Fruit fly (Drosophila melanogaster): ENCODE results near the gene CG14710.
A peak's percentile ranks its signal among the peaks of the same experiment; 100 is the strongest.

CG14710 gene

dm6 chr3R:11617363-11617762 lies 2.5 kb upstream of the CG14710 start (continued):
- TF ChIP-seq tio (GFP tag; optimal IDR thresholded peaks at IDR 0.05) (peak; percentile 36), CG12299 (tag; optimal IDR thresholded peaks at IDR 0.05) (no peak), row (GFP tag; IDR thresholded peaks at IDR 0.05) (peak; percentile 38; the same call in 2 of the 3 replicates), h (optimal IDR thresholded peaks at IDR 0.05) (no peak), Lhr (GFP tag; optimal IDR thresholded peaks at IDR 0.05) (no peak), gce (GFP tag; IDR thresholded peaks at IDR 0.05) (no peak), CG8089 (GFP tag; optimal IDR thresholded peaks at IDR 0.05) (peak; percentile 5), CkIIα-i1 (GFP tag; IDR thresholded peaks at IDR 0.05) (no peak), CG16813 (GFP tag; IDR thresholded peaks at IDR 0.05; ENCODE audit: partially characterized antibody) (no peak), trem (tag; optimal IDR thresholded peaks at IDR 0.05) (peak; percentile 48), Bgb (GFP tag; IDR thresholded peaks at IDR 0.05; ENCODE audit: partially characterized antibody) (no peak), toy (GFP tag; IDR thresholded peaks at IDR 0.05) (no peak), nerfin-1 (tag; optimal IDR thresholded peaks at IDR 0.05) (peak; percentile 17), CG1603 (tag; optimal IDR thresholded peaks at IDR 0.05) (peak; percentile 58), slbo (GFP tag; IDR thresholded peaks at IDR 0.05) (no peak), CG4617 (GFP tag; optimal IDR thresholded peaks at IDR 0.05; ENCODE audit: borderline replicate concordance) (no peak), crc (GFP tag; optimal IDR thresholded peaks at IDR 0.05) (no peak), nerfin-2 (GFP tag; IDR thresholded peaks at IDR 0.05; ENCODE audit: partially characterized antibody) (no peak), MBD-R2 (GFP tag; IDR thresholded peaks at IDR 0.05) (no peak), CG9437 (GFP tag; optimal IDR thresholded peaks at IDR 0.05) (peak; percentile 25), CG2120 (GFP tag; optimal IDR thresholded peaks at IDR 0.05) (no peak), trh (GFP tag; optimal IDR thresholded peaks at IDR 0.05) (no peak), slou (GFP tag; optimal IDR thresholded peaks at IDR 0.05) (no peak), D (optimal IDR thresholded peaks at IDR 0.05) (no peak), D (GFP tag; optimal IDR thresholded peaks at IDR 0.05) (peak; percentile 17), pros (GFP tag; optimal IDR thresholded peaks at IDR 0.05) (no peak), CG33557 (GFP tag; optimal IDR thresholded peaks at IDR 0.05) (peak; percentile 54), CG5245 (GFP tag; optimal IDR thresholded peaks at IDR 0.05) (peak; percentile 16), CG11723 (GFP tag; optimal IDR thresholded peaks at IDR 0.05) (no peak), CG16815 (GFP tag; optimal IDR thresholded peaks at IDR 0.05) (peak; percentile 48), Hey (tag; optimal IDR thresholded peaks at IDR 0.05) (no peak), Doc3 (GFP tag; IDR thresholded peaks at IDR 0.05; ENCODE audit: partially characterized antibody) (no peak), CG1233 (GFP tag; optimal IDR thresholded peaks at IDR 0.05) (peak; percentile 25), ato (GFP tag; IDR thresholded peaks at IDR 0.05; ENCODE audit: partially characterized antibody) (no peak), CG1832 (GFP tag; optimal IDR thresholded peaks at IDR 0.05) (no peak), CG2202 (tag; optimal IDR thresholded peaks at IDR 0.05) (peak; percentile 64), bigmax (GFP tag; optimal IDR thresholded peaks at IDR 0.05) (no peak), CG6654 (GFP tag; optimal IDR thresholded peaks at IDR 0.05) (no peak), run (tag; optimal IDR thresholded peaks at IDR 0.05) (no peak), CG18262 (tag; optimal IDR thresholded peaks at IDR 0.05) (peak; percentile 73), CG15073 (GFP tag; optimal IDR thresholded peaks at IDR 0.05) (no peak), Hmx (GFP tag; optimal IDR thresholded peaks at IDR 0.05) (no peak), CG31224 (GFP tag; IDR thresholded peaks at IDR 0.05) (no peak), CG10209 (GFP tag; optimal IDR thresholded peaks at IDR 0.05) (peak; percentile 22), CG30403 (GFP tag; optimal IDR thresholded peaks at IDR 0.05) (peak; percentile 45), sd (tag; optimal IDR thresholded peaks at IDR 0.05) (no peak), Blimp-1 (GFP tag; optimal IDR thresholded peaks at IDR 0.05) (peak; percentile 72), nom (GFP tag; optimal IDR thresholded peaks at IDR 0.05) (no peak), CG15601 (tag; optimal IDR thresholded peaks at IDR 0.05) (peak; percentile 62), CG8478 (optimal IDR thresholded peaks at IDR 0.05) (no peak), dati (GFP tag; IDR thresholded peaks at IDR 0.05) (no peak), CG13424 (tag; optimal IDR thresholded peaks at IDR 0.05) (peak; percentile 35)
